Worm (Caenorhabditis elegans) whole organism, L3 larva: ENCODE data around the gene F46B3.14.

Experiments
- aly-2 ChIP-seq: fragments of 150-350 bp; optimal IDR thresholded peaks from 2 replicates; lab custom pipeline; 2014; ENCODE audit warnings: missing biosample characterization, missing genetic modification characterization
- elt-2 ChIP-seq: sonication (generic microtip); optimal IDR thresholded peaks from 2 replicates; lab custom pipeline; 2016; ENCODE audit warnings: missing genetic modification reagents, mild to moderate bottlenecking, missing genetic modification characterization, missing compliant biosample characterization
- elt-3 ChIP-seq, 3 experiments: fragments of 150-350 bp in 1 of 3; sonication (generic microtip) in 2 of 3; optimal IDR thresholded peaks; 2 replicates in 2 of 3; 4 replicates in 1 of 3; lab custom pipeline; 2014 to 2017; ENCODE audit warnings: missing biosample characterization in 3 of 3, missing genetic modification characterization in 3 of 3
- eor-1 ChIP-seq, 2 experiments: fragments of 150-350 bp; optimal IDR thresholded peaks; 2 replicates each; lab custom pipeline; 2014 to 2018; ENCODE audit warnings: missing biosample characterization in 2 of 2, missing genetic modification characterization in 2 of 2
- nfya-1 ChIP-seq: sonication (generic microtip); optimal IDR thresholded peaks from 2 replicates; lab custom pipeline; 2017; ENCODE audit warnings: missing genetic modification characterization, mild to moderate bottlenecking, missing compliant biosample characterization, antibody characterized with exemption, moderate library complexity; ENCODE audit not compliant: insufficient read depth
- nhr-11 ChIP-seq: fragments of 150-350 bp; optimal IDR thresholded peaks from 2 replicates; lab custom pipeline; 2014; ENCODE audit warnings: missing biosample characterization, missing genetic modification characterization
- nhr-237 ChIP-seq: fragments of 150-350 bp; optimal IDR thresholded peaks from 2 replicates; lab custom pipeline; 2014; ENCODE audit warnings: missing biosample characterization, missing genetic modification characterization
- pha-4 ChIP-seq: fragments of 150-350 bp; optimal IDR thresholded peaks from 2 replicates; lab custom pipeline; 2014; ENCODE audit warnings: missing biosample characterization, missing genetic modification reagents, missing genetic modification characterization
- skn-1 ChIP-seq: fragments of 150-350 bp; optimal IDR thresholded peaks from 2 replicates; lab custom pipeline; 2014; ENCODE audit warnings: missing biosample characterization, missing genetic modification characterization
- snpc-4 ChIP-seq: fragments of 150-350 bp; optimal IDR thresholded peaks from 2 replicates; lab custom pipeline; 2014; ENCODE audit warnings: missing biosample characterization, missing genetic modification characterization
- tbx-2 ChIP-seq: sonication (generic microtip); optimal IDR thresholded peaks from 2 replicates; lab custom pipeline; 2016; ENCODE audit warnings: mild to moderate bottlenecking, missing genetic modification characterization, missing compliant biosample characterization
- ztf-11 ChIP-seq: fragments of 150-350 bp; optimal IDR thresholded peaks from 2 replicates; lab custom pipeline; 2014; ENCODE audit warnings: missing biosample characterization, missing genetic modification characterization

- TF ChIP-seq nhr-237: no peak
- TF ChIP-seq skn-1 (tag; lab: Kevin White, UChicago): no peak
- TF ChIP-seq aly-2 (tag; lab: Kevin White, UChicago): no peak
- no peak for TF ChIP-seq ztf-11 (tag; lab: Kevin White, UChicago)
- no peak for TF ChIP-seq nfya-1 (tag; lab: Kevin White, UChicago)
- TF ChIP-seq elt-2 (tag; lab: Kevin White, UChicago): no peak
- TF ChIP-seq tbx-2 (tag; lab: Kevin White, UChicago): no peak
- TF ChIP-seq elt-3 (tag; optimal IDR thresholded peaks at IDR 0.05; lab: Kevin White, UChicago): no peak
- no peak for TF ChIP-seq eor-1 (tag; optimal IDR thresholded peaks at IDR 0.05; lab: Kevin White, UChicago)
- TF ChIP-seq nhr-11 (tag; lab: Kevin White, UChicago): no peak
- TF ChIP-seq snpc-4 (tag; lab: Kevin White, UChicago): no peak
- TF ChIP-seq pha-4 (tag; lab: Kevin White, UChicago): no peak
Measured at ce11 chrV:20633619-20634018, 2.5 kb upstream of the F46B3.14 start, which contains the start of gene F46B3.15.
